Fruit fly (Drosophila melanogaster) whole organism, adult: Measurements from ENCODE around the gene REPTOR.

Experiments
- CG33017 ChIP-seq: fragments of 200-800 bp; sonication (Bioruptor generic); optimal IDR thresholded peaks from 2 replicates; lab custom pipeline; 2018; ENCODE audit warnings: missing biosample characterization, mild to moderate bottlenecking, missing genetic modification characterization, moderate library complexity
- CG5204 ChIP-seq: fragments of 200-800 bp; sonication (Bioruptor generic); optimal IDR thresholded peaks from 2 replicates; lab custom pipeline; 2016; ENCODE audit warnings: missing biosample characterization, missing genetic modification characterization
- CG7045 ChIP-seq: fragments of 200-800 bp; sonication (Bioruptor generic); optimal IDR thresholded peaks from 2 replicates; lab custom pipeline; 2017; ENCODE audit warnings: missing biosample characterization, mild to moderate bottlenecking, missing genetic modification characterization
- CG7101 ChIP-seq: fragments of 200-800 bp; sonication (Bioruptor generic); optimal IDR thresholded peaks from 2 replicates; lab custom pipeline; 2018; ENCODE audit warnings: missing biosample characterization, mild to moderate bottlenecking, missing genetic modification characterization, moderate library complexity
- Crg-1 ChIP-seq: fragments of 200-800 bp; sonication (Bioruptor generic); optimal IDR thresholded peaks from 2 replicates; lab custom pipeline; 2016; ENCODE audit warnings: missing biosample characterization, missing genetic modification characterization
- Hr96 ChIP-seq: fragments of 200-800 bp; sonication (Bioruptor generic); optimal IDR thresholded peaks from 2 replicates; lab custom pipeline; 2016; ENCODE audit warnings: missing biosample characterization, missing genetic modification characterization
- cic ChIP-seq: fragments of 200-800 bp; sonication (Bioruptor generic); optimal IDR thresholded peaks from 2 replicates; lab custom pipeline; 2017; ENCODE audit warnings: missing biosample characterization, mild to moderate bottlenecking, missing genetic modification characterization, moderate library complexity
- kay ChIP-seq: fragments of 200-800 bp; sonication (Bioruptor generic); peaks from one replicate; lab custom pipeline; 2016; ENCODE audit warnings: missing biosample characterization, missing genetic modification characterization, borderline replicate concordance
- ovo ChIP-seq: fragments of 200-800 bp; sonication (Bioruptor generic); optimal IDR thresholded peaks from 2 replicates; lab custom pipeline; 2016; ENCODE audit warnings: missing biosample characterization, missing genetic modification characterization
- pad ChIP-seq: fragments of 200-800 bp; sonication (Bioruptor generic); optimal IDR thresholded peaks from 3 replicates; lab custom pipeline; 2017; ENCODE audit warnings: missing biosample characterization, missing genetic modification characterization, mild to moderate bottlenecking, moderate library complexity, missing genetic modification reagents
- tj ChIP-seq: fragments of 200-800 bp; sonication (Bioruptor generic); optimal IDR thresholded peaks from 3 replicates; lab custom pipeline; 2017; ENCODE audit warnings: missing biosample characterization, mild to moderate bottlenecking, missing genetic modification characterization, moderate library complexity
- toe ChIP-seq: fragments of 200-800 bp; sonication (Bioruptor generic); optimal IDR thresholded peaks from 2 replicates; lab custom pipeline; 2016; ENCODE audit warnings: missing biosample characterization, missing genetic modification characterization

- TF ChIP-seq Hr96 (GFP tag; lab: Kevin White, UChicago) (no peak), CG7045 (GFP tag; lab: Kevin White, UChicago) (no peak), CG5204 (GFP tag; lab: Kevin White, UChicago) (no peak), CG33017 (no peak), CG7101 (no peak), tj (no peak), ovo (GFP tag; lab: Kevin White, UChicago) (no peak), kay (GFP tag; lab: Kevin White, UChicago) (no peak), toe (GFP tag; lab: Kevin White, UChicago) (no peak), Crg-1 (GFP tag; lab: Kevin White, UChicago) (no peak), pad (GFP tag; lab: Kevin White, UChicago) (no peak), cic (no peak)
These were observed 27.5 kb downstream of the REPTOR start for dm6 chr3R:24555150-24555549.
